Worm (Caenorhabditis elegans): Measurements from ENCODE around the gene rin-1.

Gene rin-1

DNA sequence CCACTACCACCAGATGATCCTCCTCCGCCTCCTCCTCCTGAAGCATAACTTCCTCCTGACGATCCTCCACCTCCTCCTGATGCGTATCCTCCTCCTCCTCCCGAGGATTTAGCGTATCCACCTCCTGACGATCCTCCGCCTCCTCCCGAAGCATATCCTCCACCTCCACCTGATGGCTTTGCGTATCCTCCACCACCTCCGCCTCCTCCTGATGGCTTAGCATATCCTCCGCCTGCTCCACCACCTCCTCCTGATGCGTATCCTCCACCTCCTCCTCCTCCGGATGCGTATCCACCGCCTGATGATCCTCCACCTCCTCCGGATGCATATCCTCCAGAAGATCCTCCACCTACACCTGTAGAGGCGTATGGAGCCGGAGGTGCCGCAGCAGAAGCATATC, 70.6 kb downstream of the rin-1 start:
- TF ChIP-seq egl-5 (tag; optimal IDR thresholded peaks at IDR 0.05) (no peak), pqm-1 (tag; optimal IDR thresholded peaks at IDR 0.05) (no peak), snpc-4 (tag; optimal IDR thresholded peaks at IDR 0.05) (no peak)

DNA sequence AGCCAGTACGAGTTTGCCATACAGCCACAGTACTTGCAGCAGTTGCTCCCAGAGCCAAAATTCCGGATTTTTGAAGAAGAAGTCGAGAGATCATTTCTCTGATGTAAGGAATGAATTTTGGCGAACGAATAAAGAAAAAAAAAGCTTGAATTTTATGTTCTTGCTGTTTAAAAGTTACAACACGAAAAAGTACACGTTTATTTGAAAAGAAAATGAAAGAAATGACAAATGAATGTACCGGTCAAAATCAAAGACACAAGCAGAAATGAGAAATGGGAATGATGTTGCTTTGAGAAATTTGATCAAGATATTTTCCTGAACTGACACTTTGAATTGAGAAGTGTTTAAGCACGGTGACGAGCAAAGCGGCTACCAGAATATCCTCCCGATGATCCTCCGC, 74.2 kb downstream of the rin-1 start, which contains the start of gene Y50E8A.6:
Gene Y50E8A.6 (minus strand): TSS at position 101 of the 400 bp plus-strand sequence.
- no peak for TF ChIP-seq hmg-11 (tag; optimal IDR thresholded peaks at IDR 0.05)
- no peak for TF ChIP-seq nhr-11 (tag; optimal IDR thresholded peaks at IDR 0.05)
- TF ChIP-seq fkh-2 (tag; optimal IDR thresholded peaks at IDR 0.05), result no peak

DNA sequence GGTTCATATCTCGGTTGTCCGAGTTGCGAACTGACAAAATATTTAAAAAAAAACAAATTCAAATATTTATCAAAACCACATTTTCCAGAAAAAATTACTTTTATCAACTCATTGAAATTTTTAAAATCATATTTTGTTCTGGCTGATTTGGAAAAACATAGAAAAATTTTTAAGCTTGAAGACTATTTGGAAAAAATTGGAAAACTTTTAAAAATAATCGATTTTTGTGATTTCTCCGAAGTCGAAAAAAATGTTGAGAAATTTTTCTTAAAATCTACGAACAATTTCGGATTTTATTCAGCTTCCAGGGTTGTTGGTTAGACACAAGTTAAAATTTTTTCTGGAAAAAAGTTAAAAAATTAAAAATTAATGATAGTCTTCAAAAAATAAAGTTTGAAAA, 78.5 kb downstream of the rin-1 start, which contains the start of gene Y50E8A.5:
Gene Y50E8A.5 (minus strand): TSS at position 101 of the 400 bp plus-strand sequence.
- TF ChIP-seq egl-27 (tag; optimal IDR thresholded peaks at IDR 0.05) (no peak), nfya-1 (tag; optimal IDR thresholded peaks at IDR 0.05; ENCODE audit: insufficient read depth) (no peak), eor-1 (tag; optimal IDR thresholded peaks at IDR 0.05) (no peak), nhr-23 (tag; optimal IDR thresholded peaks at IDR 0.05) (no peak), elt-2 (tag; optimal IDR thresholded peaks at IDR 0.05) (no peak), ceh-9 (tag; optimal IDR thresholded peaks at IDR 0.05) (no peak), ceh-28 (tag; optimal IDR thresholded peaks at IDR 0.05) (no peak), egl-5 (tag; optimal IDR thresholded peaks at IDR 0.05) (no peak), jun-1 (tag; optimal IDR thresholded peaks at IDR 0.05) (no peak), elt-1 (tag; optimal IDR thresholded peaks at IDR 0.05) (no peak), ceh-16 (tag; optimal IDR thresholded peaks at IDR 0.05) (no peak), lin-39 (tag; optimal IDR thresholded peaks at IDR 0.05) (no peak)

DNA sequence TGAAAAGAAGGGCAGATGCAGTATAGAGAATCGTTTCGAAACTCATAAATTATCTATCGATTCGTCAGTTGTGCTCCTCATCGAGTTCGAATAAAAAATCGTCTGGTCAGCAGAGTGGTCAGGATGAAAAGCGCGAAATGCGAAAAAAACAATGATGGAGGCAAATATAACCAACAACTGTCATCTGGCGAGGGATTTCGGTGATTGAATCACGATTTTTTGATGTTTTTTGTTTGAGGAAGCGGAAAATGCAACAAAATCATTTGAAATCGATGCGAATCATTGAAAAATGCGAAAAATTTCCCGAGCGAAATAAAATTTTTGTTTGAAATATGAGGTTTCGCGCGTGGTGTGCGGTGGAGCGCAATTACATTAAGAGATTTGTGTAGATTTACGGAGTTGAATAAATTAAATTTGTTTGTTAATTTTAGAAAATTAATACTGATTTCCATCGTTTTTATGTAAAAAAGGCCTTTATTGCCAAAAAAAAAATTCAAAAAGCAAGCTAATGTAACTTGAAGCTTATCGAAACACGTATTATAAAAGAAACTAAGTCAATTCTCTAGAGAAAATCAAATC, 81.1 kb downstream of the rin-1 start, which contains the start of gene unc-61:
Gene unc-61 (minus strand): TSS at position 51 of the 579 bp plus-strand sequence.
- TF ChIP-seq nhr-77 (tag; optimal IDR thresholded peaks at IDR 0.05) (no peak), R02D3.7 (tag; optimal IDR thresholded peaks at IDR 0.05) (peak; percentile 82), pha-4 (tag; optimal IDR thresholded peaks at IDR 0.05) (peak; percentile 35), ceh-82 (tag; optimal IDR thresholded peaks at IDR 0.05) (no peak), ceh-16 (tag; optimal IDR thresholded peaks at IDR 0.05) (no peak), fkh-2 (tag; optimal IDR thresholded peaks at IDR 0.05) (no peak), ceh-28 (tag; optimal IDR thresholded peaks at IDR 0.05) (no peak), nhr-237 (tag; optimal IDR thresholded peaks at IDR 0.05) (no peak), elt-1 (tag; optimal IDR thresholded peaks at IDR 0.05) (no peak), lin-39 (tag; optimal IDR thresholded peaks at IDR 0.05) (peak; percentile 1), mml-1 (tag; optimal IDR thresholded peaks at IDR 0.05) (no peak), lin-15B (tag; optimal IDR thresholded peaks at IDR 0.05) (peak; percentile 74), nhr-23 (tag; optimal IDR thresholded peaks at IDR 0.05) (no peak)

Measured in whole organism, L3 larva.